Worm (Caenorhabditis elegans) whole organism, L2 larva: Measurements from ENCODE around the gene C06A1.3.
A peak's percentile ranks its signal among the peaks of the same experiment; 100 is the strongest.

Experiments used
- F13H6.1 ChIP-seq: sonication (generic microtip); optimal IDR thresholded peaks from 2 replicates; lab custom pipeline; 2016; ENCODE audit warnings: missing genetic modification characterization, missing compliant biosample characterization
- R02D3.7 ChIP-seq: fragments of 150-350 bp; optimal IDR thresholded peaks from 2 replicates; lab custom pipeline; 2014; ENCODE audit warnings: missing biosample characterization, missing genetic modification characterization
- Y55F3AM.14 ChIP-seq: fragments of 200-800 bp; sonication (Bioruptor generic); optimal IDR thresholded peaks from 2 replicates; lab custom pipeline; 2018; ENCODE audit warnings: mild to moderate bottlenecking, missing genetic modification characterization, missing compliant biosample characterization
- ZK546.5 ChIP-seq: sonication (generic microtip); optimal IDR thresholded peaks from 2 replicates; lab custom pipeline; 2017; ENCODE audit warnings: missing biosample characterization, missing genetic modification characterization
- aly-2 ChIP-seq: fragments of 150-350 bp; optimal IDR thresholded peaks from 2 replicates; lab custom pipeline; 2014; ENCODE audit warnings: missing biosample characterization, missing genetic modification characterization
- ama-1 ChIP-seq: fragments of 150-350 bp; optimal IDR thresholded peaks from 2 replicates; lab custom pipeline; 2018; ENCODE audit warnings: inconsistent platforms
- blmp-1 ChIP-seq: sonication (generic microtip); optimal IDR thresholded peaks from 2 replicates; lab custom pipeline; 2017; ENCODE audit warnings: missing genetic modification characterization, mild to moderate bottlenecking, missing compliant biosample characterization, antibody characterized with exemption, moderate library complexity; ENCODE audit not compliant: insufficient read depth
- ceh-16 ChIP-seq: fragments of 150-350 bp; optimal IDR thresholded peaks from 2 replicates; lab custom pipeline; 2014; ENCODE audit warnings: missing biosample characterization, missing genetic modification characterization
- crh-2 ChIP-seq: sonication (generic microtip); optimal IDR thresholded peaks from 2 replicates; lab custom pipeline; 2017; ENCODE audit warnings: missing biosample characterization, missing genetic modification characterization
- dmd-4 ChIP-seq: sonication (generic microtip); optimal IDR thresholded peaks from 2 replicates; lab custom pipeline; 2017; ENCODE audit warnings: missing biosample characterization, missing genetic modification characterization
- egl-27 ChIP-seq: sonication (generic microtip); optimal IDR thresholded peaks from 3 replicates; lab custom pipeline; 2017; ENCODE audit warnings: missing biosample characterization, missing genetic modification reagents, missing genetic modification characterization
- elt-1 ChIP-seq: fragments of 150-350 bp; optimal IDR thresholded peaks from 2 replicates; lab custom pipeline; 2014; ENCODE audit warnings: missing biosample characterization, missing genetic modification characterization
- fos-1 ChIP-seq: fragments of 150-350 bp; optimal IDR thresholded peaks from 2 replicates; lab custom pipeline; 2014; ENCODE audit warnings: missing biosample characterization, missing genetic modification characterization
- gmeb-1 ChIP-seq: fragments of 150-350 bp; optimal IDR thresholded peaks from 2 replicates; lab custom pipeline; 2014; ENCODE audit warnings: missing biosample characterization, missing genetic modification characterization
- lin-11 ChIP-seq: fragments of 150-350 bp; sonication (generic microtip); optimal IDR thresholded peaks from 2 replicates; lab custom pipeline; 2014; ENCODE audit warnings: missing biosample characterization, missing genetic modification characterization, inconsistent platforms, mixed read lengths
- lin-13 ChIP-seq: fragments of 150-350 bp; optimal IDR thresholded peaks from 2 replicates; lab custom pipeline; 2014; ENCODE audit warnings: missing biosample characterization, missing genetic modification reagents, missing genetic modification characterization
- lin-39 ChIP-seq: fragments of 150-350 bp; optimal IDR thresholded peaks from 2 replicates; lab custom pipeline; 2014; ENCODE audit warnings: missing biosample characterization, missing genetic modification reagents, missing genetic modification characterization
- lsy-2 ChIP-seq, 2 experiments: fragments of 150-350 bp in 1 of 2; sonication (generic microtip) in 1 of 2; optimal IDR thresholded peaks; 2 replicates each; lab custom pipeline; 2014 to 2017; ENCODE audit warnings: missing biosample characterization in 2 of 2, missing genetic modification characterization in 2 of 2
- mab-5 ChIP-seq: fragments of 150-350 bp; optimal IDR thresholded peaks from 2 replicates; lab custom pipeline; 2014; ENCODE audit warnings: missing biosample characterization, missing genetic modification characterization
- mbf-1 ChIP-seq: sonication (generic microtip); optimal IDR thresholded peaks from 2 replicates; lab custom pipeline; 2017; ENCODE audit warnings: missing biosample characterization, missing genetic modification characterization
- nhr-10 ChIP-seq: sonication (generic microtip); optimal IDR thresholded peaks from 2 replicates; lab custom pipeline; 2017; ENCODE audit warnings: missing biosample characterization, missing genetic modification characterization
- nhr-21 ChIP-seq: fragments of 150-350 bp; optimal IDR thresholded peaks from 2 replicates; lab custom pipeline; 2014; ENCODE audit warnings: missing biosample characterization, missing genetic modification characterization
- nhr-23 ChIP-seq: fragments of 150-350 bp; optimal IDR thresholded peaks from 2 replicates; lab custom pipeline; 2014; ENCODE audit warnings: missing biosample characterization, missing genetic modification reagents, missing genetic modification characterization
- nhr-25 ChIP-seq: fragments of 150-350 bp; sonication (generic microtip); optimal IDR thresholded peaks from 3 replicates; lab custom pipeline; 2014; ENCODE audit warnings: missing biosample characterization, missing genetic modification characterization
- nhr-6 ChIP-seq: fragments of 150-350 bp; optimal IDR thresholded peaks from 2 replicates; lab custom pipeline; 2014; ENCODE audit warnings: missing biosample characterization, missing genetic modification characterization
- nhr-77 ChIP-seq: fragments of 150-350 bp; optimal IDR thresholded peaks from 2 replicates; lab custom pipeline; 2014; ENCODE audit warnings: missing biosample characterization, missing genetic modification characterization
- peb-1 ChIP-seq: fragments of 150-350 bp; optimal IDR thresholded peaks from 2 replicates; lab custom pipeline; 2014; ENCODE audit warnings: missing biosample characterization, missing genetic modification characterization
- sem-4 ChIP-seq: fragments of 150-350 bp; optimal IDR thresholded peaks from 2 replicates; lab custom pipeline; 2014; ENCODE audit warnings: missing biosample characterization, missing genetic modification reagents, missing genetic modification characterization
- sma-3 ChIP-seq: sonication (generic microtip); optimal IDR thresholded peaks from 2 replicates; lab custom pipeline; 2016; ENCODE audit warnings: missing genetic modification reagents, missing genetic modification characterization, missing compliant biosample characterization
- sma-9 ChIP-seq, 2 experiments: fragments of 150-350 bp in 1 of 2; sonication (generic microtip) in 1 of 2; optimal IDR thresholded peaks; 2 replicates each; lab custom pipeline; 2014 to 2016; ENCODE audit warnings: missing genetic modification characterization in 2 of 2, mild to moderate bottlenecking in 1 of 2, missing biosample characterization in 1 of 2, missing compliant biosample characterization in 1 of 2, missing genetic modification reagents in 1 of 2, moderate library complexity in 1 of 2
- snpc-4 ChIP-seq: fragments of 150-350 bp; optimal IDR thresholded peaks from 2 replicates; lab custom pipeline; 2014; ENCODE audit warnings: missing biosample characterization, missing genetic modification characterization
- unc-39 ChIP-seq: fragments of 150-350 bp; optimal IDR thresholded peaks from 2 replicates; lab custom pipeline; 2014; ENCODE audit warnings: missing biosample characterization, missing genetic modification characterization
- unc-55 ChIP-seq: fragments of 150-350 bp; sonication (generic microtip); optimal IDR thresholded peaks from 3 replicates; lab custom pipeline; 2014; ENCODE audit warnings: missing biosample characterization, missing genetic modification reagents, missing genetic modification characterization
- unc-62 ChIP-seq: fragments of 150-350 bp; optimal IDR thresholded peaks from 2 replicates; lab custom pipeline; 2014; ENCODE audit warnings: missing biosample characterization, missing genetic modification reagents, missing genetic modification characterization
- zag-1 ChIP-seq: fragments of 150-350 bp; optimal IDR thresholded peaks from 2 replicates; lab custom pipeline; 2014; ENCODE audit warnings: missing biosample characterization, missing genetic modification characterization
- ztf-1 ChIP-seq: fragments of 200-800 bp; sonication (Bioruptor generic); conservative IDR thresholded peaks from 2 replicates; pipeline ENCODE4 v1.3.6; 2022; ENCODE audit warnings: missing genetic modification characterization, missing compliant biosample characterization
- ztf-11 ChIP-seq: sonication (generic microtip); optimal IDR thresholded peaks from 2 replicates; lab custom pipeline; 2017; ENCODE audit warnings: missing biosample characterization, missing genetic modification characterization
- ztf-4 ChIP-seq: fragments of 150-350 bp; optimal IDR thresholded peaks from 2 replicates; lab custom pipeline; 2014; ENCODE audit warnings: missing biosample characterization, missing genetic modification characterization

Gene C06A1.3

ce11 chrII:10529218-10529751, 42.8 kb upstream of the C06A1.3 start:
- TF ChIP-seq egl-27 = no peak
- peak; percentile 42 for TF ChIP-seq sem-4
- TF ChIP-seq sma-9 (GFP tag; optimal IDR thresholded peaks at IDR 0.05; lab: Kevin White, UChicago) = no peak
- TF ChIP-seq sma-9 (tag; optimal IDR thresholded peaks at IDR 0.05; lab: Kevin White, UChicago) = no peak
- TF ChIP-seq, all 48 proteins: peak for 1

- TF ChIP-seq ztf-4 (tag; lab: Kevin White, UChicago) = no peak
- no peak for TF ChIP-seq lin-11 (tag; lab: Kevin White, UChicago)
- TF ChIP-seq ZK546.5 = no peak
- TF ChIP-seq, all 48 proteins: peak for 0
Observed at ce11 chrII:10530907-10531306, 41.2 kb upstream of the C06A1.3 start.

DNA sequence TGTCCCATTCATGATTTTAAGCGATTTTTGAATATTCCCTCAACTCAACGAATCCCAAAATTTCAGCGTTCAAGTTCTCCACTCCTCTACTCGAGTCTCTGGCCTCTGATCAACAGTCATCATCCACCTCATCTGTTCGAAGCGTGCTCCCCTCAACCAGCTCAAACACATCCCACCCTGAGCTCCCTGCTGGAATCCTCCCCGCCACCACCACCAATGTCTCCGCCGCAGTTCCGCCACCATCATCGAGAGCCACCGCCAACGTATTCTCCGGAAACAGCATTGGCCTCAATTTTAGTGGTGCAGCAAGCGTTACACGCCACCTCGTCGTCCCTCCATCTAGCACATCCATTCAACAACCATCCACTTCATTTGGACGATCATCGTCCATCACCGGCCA, 40.5 kb upstream of the C06A1.3 start:
- TF ChIP-seq zag-1 (tag; lab: Kevin White, UChicago) = no peak
- TF ChIP-seq unc-62 (GFP tag; lab: Kevin White, UChicago) = no peak
- no peak for TF ChIP-seq nhr-23 (tag; lab: Kevin White, UChicago)
- TF ChIP-seq ZK546.5 = no peak
- TF ChIP-seq ama-1 (lab: Kevin White, UChicago) = no peak

DNA sequence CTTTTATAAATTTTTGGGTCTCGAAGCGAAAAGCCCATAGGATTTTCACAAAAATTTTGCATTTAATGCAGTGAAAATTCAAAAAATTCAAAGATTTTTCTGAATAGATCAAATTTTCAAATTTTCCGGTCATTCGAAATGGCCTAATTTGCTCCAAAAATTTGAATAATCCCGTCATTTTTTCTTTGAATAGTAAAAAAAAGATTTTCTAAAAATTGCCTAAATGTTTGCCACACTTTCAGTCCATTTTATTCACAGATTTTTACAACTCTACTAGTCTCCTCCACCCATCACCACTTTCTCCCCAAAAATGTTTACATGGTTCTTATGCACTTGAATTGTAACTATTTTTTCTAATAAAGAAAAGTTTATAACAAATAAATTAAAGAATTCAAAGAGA, 38.1 kb upstream of the C06A1.3 start:
- no peak for TF ChIP-seq sma-3 (GFP tag; lab: Kevin White, UChicago)
- TF ChIP-seq, all 48 proteins: peak for 0

ce11 chrII:10537571-10537970, 34.5 kb upstream of the C06A1.3 start, which contains the start of gene R166.2:
R166.2 (minus strand) TSS chrII:10537671.
- TF ChIP-seq snpc-4 (tag; lab: Kevin White, UChicago) (no peak), nhr-10 (tag; lab: Kevin White, UChicago) (no peak), ZK546.5 (no peak), elt-1 (tag; lab: Kevin White, UChicago) (no peak), peb-1 (tag; lab: Kevin White, UChicago) (no peak), unc-62 (GFP tag; lab: Kevin White, UChicago) (no peak), zag-1 (tag; lab: Kevin White, UChicago) (no peak), gmeb-1 (tag; lab: Kevin White, UChicago) (no peak), ztf-1 (GFP tag; lab: Robert Waterston, UW) (no peak), nhr-77 (tag; lab: Kevin White, UChicago) (no peak), nhr-23 (tag; lab: Kevin White, UChicago) (no peak), sma-9 (GFP tag; optimal IDR thresholded peaks at IDR 0.05; lab: Kevin White, UChicago) (no peak), sma-9 (tag; optimal IDR thresholded peaks at IDR 0.05; lab: Kevin White, UChicago) (no peak), lin-13 (GFP tag; lab: Kevin White, UChicago) (no peak), dmd-4 (tag; lab: Kevin White, UChicago) (no peak), ztf-11 (no peak), R02D3.7 (no peak), blmp-1 (tag; lab: Kevin White, UChicago) (no peak), Y55F3AM.14 (GFP tag; lab: Kevin White, UChicago) (no peak), unc-39 (tag; lab: Kevin White, UChicago) (no peak), sma-3 (GFP tag; lab: Kevin White, UChicago) (no peak)

DNA sequence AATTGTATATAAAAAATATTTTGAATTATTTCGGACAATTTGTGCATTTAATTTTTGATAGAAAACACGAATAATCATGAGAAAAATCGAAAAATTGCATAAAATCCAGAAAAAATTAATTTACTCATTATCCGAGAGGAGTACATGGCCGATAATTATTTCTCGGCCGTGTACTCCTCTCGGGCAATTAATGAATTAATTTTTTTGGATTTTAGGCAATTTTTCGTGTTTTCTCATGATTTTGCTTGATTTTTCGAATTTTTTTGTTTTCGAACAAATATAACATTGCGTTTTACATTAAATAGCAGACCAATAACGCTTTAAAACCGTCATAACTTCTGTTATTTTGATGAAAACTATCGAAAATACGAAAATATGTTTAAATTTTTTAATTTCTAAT, 34.1 kb upstream of the C06A1.3 start:
- TF ChIP-seq ztf-4 (tag; lab: Kevin White, UChicago) = no peak
- no peak for TF ChIP-seq aly-2 (tag; lab: Kevin White, UChicago)
- TF ChIP-seq peb-1 (tag; lab: Kevin White, UChicago) = no peak
- TF ChIP-seq blmp-1 (tag; lab: Kevin White, UChicago) = no peak
- peak; percentile 44 for TF ChIP-seq nhr-21 (tag; lab: Kevin White, UChicago)
- TF ChIP-seq unc-39 (tag; lab: Kevin White, UChicago) = no peak
- TF ChIP-seq elt-1 (tag; lab: Kevin White, UChicago) = no peak
- TF ChIP-seq unc-55 (GFP tag; lab: Kevin White, UChicago) = peak; percentile 57
- TF ChIP-seq R02D3.7 = peak; percentile 12
- no peak for TF ChIP-seq snpc-4 (tag; lab: Kevin White, UChicago)
- no peak for TF ChIP-seq mab-5
- TF ChIP-seq nhr-23 (tag; lab: Kevin White, UChicago) = no peak
- no peak for TF ChIP-seq dmd-4 (tag; lab: Kevin White, UChicago)
- TF ChIP-seq zag-1 (tag; lab: Kevin White, UChicago) = no peak
- TF ChIP-seq sma-3 (GFP tag; lab: Kevin White, UChicago) = peak; percentile 73
- TF ChIP-seq sma-9 (GFP tag; optimal IDR thresholded peaks at IDR 0.05; lab: Kevin White, UChicago) = peak; percentile 67
- TF ChIP-seq sma-9 (tag; optimal IDR thresholded peaks at IDR 0.05; lab: Kevin White, UChicago) = no peak
- TF ChIP-seq F13H6.1 (tag; lab: Kevin White, UChicago) = peak; percentile 55
- no peak for TF ChIP-seq ztf-11
- no peak for TF ChIP-seq mbf-1
- peak; percentile 38 for TF ChIP-seq fos-1 (tag; lab: Kevin White, UChicago)
- TF ChIP-seq sem-4 = no peak
- peak; percentile 48 to 80 for TF ChIP-seq lsy-2 (tag; optimal IDR thresholded peaks at IDR 0.05; lab: Kevin White, UChicago)
- TF ChIP-seq lin-39 (tag; lab: Kevin White, UChicago) = no peak
- peak; percentile 71 for TF ChIP-seq nhr-25
- no peak for TF ChIP-seq ama-1 (lab: Kevin White, UChicago)
- no peak for TF ChIP-seq nhr-77 (tag; lab: Kevin White, UChicago)
- TF ChIP-seq nhr-6 = no peak
- no peak for TF ChIP-seq ztf-1 (GFP tag; lab: Robert Waterston, UW)
- no peak for TF ChIP-seq unc-62 (GFP tag; lab: Kevin White, UChicago)
- no peak for TF ChIP-seq ZK546.5
- peak; percentile 58 for TF ChIP-seq crh-2 (tag; lab: Kevin White, UChicago)
- TF ChIP-seq ceh-16 (tag; lab: Kevin White, UChicago) = no peak
- no peak for TF ChIP-seq Y55F3AM.14 (GFP tag; lab: Kevin White, UChicago)
